Fruit fly (Drosophila melanogaster) whole organism, wandering third instar larva: ENCODE measurements around the gene ro.

Experiments used
- CrebA ChIP-seq: fragments of 200-800 bp; sonication (Bioruptor generic); optimal IDR thresholded peaks from 2 replicates; lab custom pipeline; 2016; ENCODE audit warnings: missing biosample characterization, mild to moderate bottlenecking, missing genetic modification characterization, borderline replicate concordance
- Dfd ChIP-seq: fragments of >200 bp; optimal IDR thresholded peaks from 2 replicates; lab custom pipeline; 2017; ENCODE audit warnings: missing biosample characterization, missing genetic modification characterization
- Dif ChIP-seq: fragments of 200-275, 200-300 bp; sonication (Bioruptor generic); optimal IDR thresholded peaks from 2 replicates; lab custom pipeline; 2018; ENCODE audit warnings: missing biosample characterization, missing genetic modification characterization; ENCODE audit not compliant: partially characterized antibody
- GATAd ChIP-seq: sonication (Bioruptor generic); optimal IDR thresholded peaks from 2 replicates; lab custom pipeline; 2016; ENCODE audit warnings: missing biosample characterization, missing genetic modification characterization
- HLH106 ChIP-seq: fragments of 200-800 bp; optimal IDR thresholded peaks from 3 replicates; lab custom pipeline; 2019; ENCODE audit warnings: missing biosample characterization, mild to moderate bottlenecking, missing genetic modification characterization, moderate library complexity
- Hnf4 ChIP-seq: fragments of 200-800 bp; sonication (Bioruptor generic); optimal IDR thresholded peaks from 2 replicates; lab custom pipeline; 2016; ENCODE audit warnings: missing biosample characterization, mild to moderate bottlenecking, missing genetic modification characterization
- Hr78 ChIP-seq: fragments of >200 bp; optimal IDR thresholded peaks from 2 replicates; lab custom pipeline; 2017; ENCODE audit warnings: missing biosample characterization, missing genetic modification characterization
- Hr83 ChIP-seq: fragments of 200-300 bp; sonication (Bioruptor generic); optimal IDR thresholded peaks from 2 replicates; lab custom pipeline; 2016; ENCODE audit warnings: missing biosample characterization, mild to moderate bottlenecking, missing genetic modification characterization, moderate library complexity; ENCODE audit not compliant: poor library complexity, severe bottlenecking
- Jra ChIP-seq: sonication (Bioruptor generic); optimal IDR thresholded peaks from 2 replicates; lab custom pipeline; 2016; ENCODE audit warnings: missing biosample characterization, missing genetic modification characterization
- Mio ChIP-seq: sonication (Bioruptor generic); optimal IDR thresholded peaks from 2 replicates; lab custom pipeline; 2016; ENCODE audit warnings: missing biosample characterization, missing genetic modification characterization
- N ChIP-seq: fragments of >200 bp; optimal IDR thresholded peaks from 2 replicates; lab custom pipeline; 2018; ENCODE audit warnings: missing biosample characterization, missing external identifiers, missing genetic modification characterization
- OdsH ChIP-seq: fragments of 200-800 bp; sonication (Bioruptor generic); optimal IDR thresholded peaks from 2 replicates; lab custom pipeline; 2016; ENCODE audit warnings: missing biosample characterization, mild to moderate bottlenecking, missing genetic modification characterization
- Sp1 ChIP-seq: fragments of 200-800 bp; sonication (Bioruptor generic); optimal IDR thresholded peaks from 3 replicates; lab custom pipeline; 2019; ENCODE audit warnings: missing biosample characterization, mild to moderate bottlenecking, missing genetic modification characterization, moderate library complexity
- Vsx2 ChIP-seq: fragments of 200-300, 225-300 bp; sonication (Bioruptor generic); optimal IDR thresholded peaks from 2 replicates; lab custom pipeline; 2018; ENCODE audit warnings: missing biosample characterization, missing genetic modification characterization; ENCODE audit not compliant: partially characterized antibody
- br ChIP-seq: fragments of 200-800 bp; sonication (Bioruptor generic); optimal IDR thresholded peaks from 2 replicates; lab custom pipeline; 2016; ENCODE audit warnings: missing biosample characterization, missing genetic modification characterization
- brk ChIP-seq: fragments of 200-800 bp; sonication (Bioruptor generic); optimal IDR thresholded peaks from 2 replicates; lab custom pipeline; 2016; ENCODE audit warnings: missing biosample characterization, mild to moderate bottlenecking, missing genetic modification characterization
- dl ChIP-seq, 2 experiments: fragments of 175-275, 200-275 bp in 1 of 2; fragments of 200-275 bp in 1 of 2; sonication (Bioruptor generic); optimal IDR thresholded peaks; lab custom pipeline; 2018; ENCODE audit warnings: mild to moderate bottlenecking in 2 of 2, missing biosample characterization in 2 of 2, missing genetic modification characterization in 2 of 2, moderate library complexity in 2 of 2; ENCODE audit not compliant: partially characterized antibody in 2 of 2, insufficient read depth in 1 of 2
- dmrt93B ChIP-seq: fragments of 200-800 bp; sonication (Bioruptor generic); optimal IDR thresholded peaks from 2 replicates; lab custom pipeline; 2018; ENCODE audit warnings: missing biosample characterization, mild to moderate bottlenecking, missing genetic modification characterization
- dsf ChIP-seq: sonication (Bioruptor generic); optimal IDR thresholded peaks from 2 replicates; lab custom pipeline; 2016; ENCODE audit warnings: missing biosample characterization, missing genetic modification characterization, borderline replicate concordance
- foxo ChIP-seq, 2 experiments: fragments of 200-800 bp; sonication (Bioruptor generic); optimal IDR thresholded peaks; 2 replicates in 1 of 2; 3 replicates in 1 of 2; lab custom pipeline; 2016 to 2017; ENCODE audit warnings: missing biosample characterization in 2 of 2, missing genetic modification characterization in 2 of 2
- fru ChIP-seq: fragments of 200-800 bp; sonication (Bioruptor generic); optimal IDR thresholded peaks from 3 replicates; lab custom pipeline; 2016; ENCODE audit warnings: missing biosample characterization, mild to moderate bottlenecking, missing genetic modification characterization
- jim ChIP-seq: fragments of 175-275, 200-325 bp; sonication (Bioruptor generic); optimal IDR thresholded peaks from 2 replicates; lab custom pipeline; 2016; ENCODE audit warnings: missing biosample characterization, mild to moderate bottlenecking, missing genetic modification characterization
- lola ChIP-seq: fragments of >200 bp; optimal IDR thresholded peaks from 2 replicates; lab custom pipeline; 2017; ENCODE audit warnings: missing biosample characterization, missing genetic modification characterization
- pan ChIP-seq: fragments of >200 bp; optimal IDR thresholded peaks from 2 replicates; lab custom pipeline; 2017
- psq ChIP-seq: fragments of 200-800 bp; sonication (Bioruptor generic); optimal IDR thresholded peaks from 3 replicates; lab custom pipeline; 2017; ENCODE audit warnings: missing biosample characterization, mild to moderate bottlenecking, missing genetic modification characterization, moderate library complexity
- rgr ChIP-seq: fragments of 200-800 bp; sonication (Bioruptor generic); optimal IDR thresholded peaks from 3 replicates; lab custom pipeline; 2016; ENCODE audit warnings: missing biosample characterization, mild to moderate bottlenecking, missing genetic modification characterization
- sage ChIP-seq: fragments of 200-800 bp; sonication (Bioruptor generic); optimal IDR thresholded peaks from 2 replicates; lab custom pipeline; 2016; ENCODE audit warnings: missing biosample characterization, mild to moderate bottlenecking, missing genetic modification characterization
- sv ChIP-seq: fragments of 200-800 bp; sonication (Bioruptor generic); optimal IDR thresholded peaks from 3 replicates; lab custom pipeline; 2016; ENCODE audit warnings: missing biosample characterization, missing genetic modification characterization
- tai ChIP-seq: sonication (Bioruptor generic); optimal IDR thresholded peaks from 2 replicates; lab custom pipeline; 2016; ENCODE audit warnings: missing biosample characterization, missing genetic modification characterization
- usp ChIP-seq: fragments of >200 bp; optimal IDR thresholded peaks from 2 replicates; lab custom pipeline; 2017; ENCODE audit warnings: missing biosample characterization, missing genetic modification characterization
- woc ChIP-seq: sonication (Bioruptor generic); optimal IDR thresholded peaks from 2 replicates; lab custom pipeline; 2016; ENCODE audit warnings: missing biosample characterization, mild to moderate bottlenecking, missing genetic modification characterization

ro gene

dm6 chr3R:26875544-26876027 is 5.4 kb downstream of the ro start, which contains the start of gene Rb97D (continued):
- no peak for TF ChIP-seq usp
- no peak for TF ChIP-seq brk
- TF ChIP-seq foxo (GFP tag; optimal IDR thresholded peaks at IDR 0.05; lab: Kevin White, UChicago): peak in 1 of 2 experiments; percentile 80
- peak; percentile 37 for TF ChIP-seq sv (GFP tag; lab: Kevin White, UChicago)
- TF ChIP-seq OdsH: peak; percentile 67
- no peak for TF ChIP-seq Dif (GFP tag; lab: Kevin White, UChicago)

- TF ChIP-seq N (GFP tag; lab: Kevin White, UChicago) (no peak), Vsx2 (no peak), Jra (GFP tag; lab: Kevin White, UChicago) (no peak), HLH106 (tag; lab: Kevin White, UChicago) (no peak), Hr83 (GFP tag; lab: Kevin White, UChicago) (no peak), Dfd (GFP tag; lab: Kevin White, UChicago) (no peak), Sp1 (GFP tag; lab: Kevin White, UChicago) (no peak), br (GFP tag; lab: Kevin White, UChicago) (no peak), Hr78 (no peak), woc (no peak), dsf (GFP tag; lab: Kevin White, UChicago) (no peak), jim (GFP tag; lab: Kevin White, UChicago) (no peak)
These were observed 9.1 kb downstream of the ro start, which contains the start of gene SPARC for dm6 chr3R:26871852-26872251. Gene SPARC (minus strand): TSS chr3R:26871995.

- no peak for TF ChIP-seq Hnf4 (GFP tag; lab: Kevin White, UChicago)
- TF ChIP-seq fru (GFP tag; lab: Kevin White, UChicago): no peak
- TF ChIP-seq pan (lab: Kevin White, UChicago): no peak
- TF ChIP-seq Mio: no peak
- TF ChIP-seq dmrt93B: no peak
- no peak for TF ChIP-seq dl (GFP tag; optimal IDR thresholded peaks at IDR 0.05; lab: Kevin White, UChicago; ENCODE audit: insufficient read depth in 1 of 2, partially characterized antibody in 2 of 2)
- TF ChIP-seq lola: no peak
- no peak for TF ChIP-seq CrebA (GFP tag; lab: Kevin White, UChicago)
- no peak for TF ChIP-seq rgr
- TF ChIP-seq Hr83 (GFP tag; lab: Kevin White, UChicago): no peak
- TF ChIP-seq Jra (GFP tag; lab: Kevin White, UChicago): no peak
- TF ChIP-seq OdsH: no peak
- TF ChIP-seq sage (GFP tag; lab: Kevin White, UChicago): no peak
- TF ChIP-seq tai (GFP tag; lab: Kevin White, UChicago): no peak
- no peak for TF ChIP-seq psq (GFP tag; lab: Kevin White, UChicago)
- no peak for TF ChIP-seq Sp1 (GFP tag; lab: Kevin White, UChicago)
- TF ChIP-seq, all 38 proteins: peak for 0
These were observed 9.9 kb downstream of the ro start for dm6 chr3R:26871061-26871460.

dm6 chr3R:26870494-26870893 is 10.5 kb downstream of the ro start:
- TF ChIP-seq woc: no peak
- TF ChIP-seq psq (GFP tag; lab: Kevin White, UChicago): no peak
- TF ChIP-seq jim (GFP tag; lab: Kevin White, UChicago): no peak

dm6 chr3R:26869431-26869830 is 11.5 kb downstream of the ro start:
- TF ChIP-seq dl (GFP tag; optimal IDR thresholded peaks at IDR 0.05; lab: Kevin White, UChicago; ENCODE audit: insufficient read depth in 1 of 2, partially characterized antibody in 2 of 2): no peak
- no peak for TF ChIP-seq fru (GFP tag; lab: Kevin White, UChicago)
- no peak for TF ChIP-seq GATAd (GFP tag; lab: Kevin White, UChicago)
- TF ChIP-seq Hnf4 (GFP tag; lab: Kevin White, UChicago): no peak
- no peak for TF ChIP-seq br (GFP tag; lab: Kevin White, UChicago)
- TF ChIP-seq HLH106 (tag; lab: Kevin White, UChicago): no peak
- TF ChIP-seq brk: no peak
- TF ChIP-seq pan (lab: Kevin White, UChicago): no peak
- no peak for TF ChIP-seq sv (GFP tag; lab: Kevin White, UChicago)
- TF ChIP-seq Dif (GFP tag; lab: Kevin White, UChicago): no peak
- TF ChIP-seq rgr: no peak
- TF ChIP-seq Dfd (GFP tag; lab: Kevin White, UChicago): no peak
- no peak for TF ChIP-seq psq (GFP tag; lab: Kevin White, UChicago)
- TF ChIP-seq jim (GFP tag; lab: Kevin White, UChicago): no peak
- TF ChIP-seq, all 38 proteins: peak for 0
